Worm (Caenorhabditis elegans): ENCODE measurements around the gene Y14H12A.2.

The Y14H12A.2 gene

ce11 chrII:3968808-3969207, 20.7 kb downstream of the Y14H12A.2 start:
- TF ChIP-seq lin-15B (tag; optimal IDR thresholded peaks at IDR 0.05) (no peak), nfya-1 (tag; optimal IDR thresholded peaks at IDR 0.05; ENCODE audit: insufficient read depth) (no peak), pha-4 (tag; optimal IDR thresholded peaks at IDR 0.05) (no peak), lsy-12 (tag; optimal IDR thresholded peaks at IDR 0.05) (no peak), nhr-23 (tag; optimal IDR thresholded peaks at IDR 0.05) (no peak), sea-2 (GFP tag; optimal IDR thresholded peaks at IDR 0.05) (no peak), lin-39 (tag; optimal IDR thresholded peaks at IDR 0.05) (no peak), ZK546.5 (tag; optimal IDR thresholded peaks at IDR 0.05) (no peak), ztf-11 (tag; optimal IDR thresholded peaks at IDR 0.05) (no peak), nhr-12 (tag; optimal IDR thresholded peaks at IDR 0.05) (no peak), ceh-16 (tag; optimal IDR thresholded peaks at IDR 0.05) (no peak), unc-39 (tag; optimal IDR thresholded peaks at IDR 0.05) (no peak), fkh-2 (tag; optimal IDR thresholded peaks at IDR 0.05) (no peak), tbx-2 (tag; optimal IDR thresholded peaks at IDR 0.05) (no peak), nhr-28 (tag; optimal IDR thresholded peaks at IDR 0.05) (no peak), elt-3 (tag; optimal IDR thresholded peaks at IDR 0.05) (no peak), jun-1 (tag; optimal IDR thresholded peaks at IDR 0.05) (no peak), skn-1 (tag; optimal IDR thresholded peaks at IDR 0.05) (no peak)

ce11 chrII:3968070-3968469, 21.4 kb downstream of the Y14H12A.2 start:
- TF ChIP-seq eor-1 (tag; optimal IDR thresholded peaks at IDR 0.05): no peak
- no peak for TF ChIP-seq unc-62 (GFP tag; optimal IDR thresholded peaks at IDR 0.05)
- no peak for TF ChIP-seq egl-27 (tag; optimal IDR thresholded peaks at IDR 0.05)
- TF ChIP-seq snpc-4 (tag; optimal IDR thresholded peaks at IDR 0.05): no peak
- TF ChIP-seq nhr-11 (tag; optimal IDR thresholded peaks at IDR 0.05): no peak
- TF ChIP-seq unc-39 (tag; optimal IDR thresholded peaks at IDR 0.05): no peak
- TF ChIP-seq elt-3 (tag; optimal IDR thresholded peaks at IDR 0.05): no peak
- TF ChIP-seq lin-39 (tag; optimal IDR thresholded peaks at IDR 0.05): no peak
- TF ChIP-seq skn-1 (tag; optimal IDR thresholded peaks at IDR 0.05): no peak
- TF ChIP-seq nhr-237 (tag; optimal IDR thresholded peaks at IDR 0.05): no peak

- TF ChIP-seq ceh-82 (tag; optimal IDR thresholded peaks at IDR 0.05) (no peak), nhr-28 (tag; optimal IDR thresholded peaks at IDR 0.05) (no peak), ceh-9 (tag; optimal IDR thresholded peaks at IDR 0.05) (no peak), fkh-2 (tag; optimal IDR thresholded peaks at IDR 0.05) (no peak), skn-1 (tag; optimal IDR thresholded peaks at IDR 0.05) (no peak), ceh-28 (tag; optimal IDR thresholded peaks at IDR 0.05) (no peak), mdl-1 (tag; optimal IDR thresholded peaks at IDR 0.05) (no peak), nhr-11 (tag; optimal IDR thresholded peaks at IDR 0.05) (no peak), ztf-11 (tag; optimal IDR thresholded peaks at IDR 0.05) (no peak), elt-2 (tag; optimal IDR thresholded peaks at IDR 0.05) (no peak), lsy-12 (tag; optimal IDR thresholded peaks at IDR 0.05) (no peak), fkh-10 (GFP tag; optimal IDR thresholded peaks at IDR 0.05) (no peak), ZK546.5 (tag; optimal IDR thresholded peaks at IDR 0.05) (no peak)
These were observed 22.4 kb downstream of the Y14H12A.2 start for ce11 chrII:3967061-3967460.

DNA sequence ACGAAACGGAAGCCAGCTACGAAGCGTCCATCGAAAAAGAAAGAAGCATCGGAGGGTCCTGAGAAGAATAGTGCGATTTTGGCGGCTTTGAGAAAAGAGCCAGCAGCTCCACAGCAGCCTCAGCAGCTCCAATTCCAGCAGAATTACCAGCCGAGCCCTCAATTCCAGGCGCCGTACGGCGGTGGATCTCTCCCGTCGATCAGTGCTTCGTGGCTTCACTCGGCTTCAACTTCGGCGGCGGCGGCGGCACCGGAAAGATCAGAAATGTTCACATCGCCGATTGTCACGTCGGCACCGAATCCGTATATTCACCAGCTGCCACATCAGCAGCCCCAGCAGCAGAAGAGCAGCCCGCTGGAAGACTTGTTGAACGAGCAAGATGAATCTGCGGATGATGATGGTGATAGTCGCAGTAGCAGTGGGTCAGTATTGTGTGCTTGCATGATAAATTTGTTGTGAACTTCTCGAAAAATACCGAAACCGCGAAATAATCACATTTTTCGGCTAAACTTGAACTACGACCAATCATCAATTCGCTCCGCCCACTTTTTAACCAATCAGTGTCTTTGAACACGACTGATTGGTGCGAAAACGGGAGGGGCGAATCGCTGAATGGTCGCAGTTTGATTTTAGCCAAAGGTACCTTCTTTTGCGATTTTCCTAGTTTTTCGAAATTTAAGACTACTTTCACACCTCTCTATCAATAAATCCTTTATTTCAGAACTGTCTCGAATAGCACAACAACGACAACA, 23.6 kb downstream of the Y14H12A.2 start:
- TF ChIP-seq nfya-1 (tag; optimal IDR thresholded peaks at IDR 0.05; ENCODE audit: insufficient read depth): peak; percentile 95
- TF ChIP-seq hmg-11 (tag; optimal IDR thresholded peaks at IDR 0.05): no peak
- no peak for TF ChIP-seq skn-1 (tag; optimal IDR thresholded peaks at IDR 0.05)
- TF ChIP-seq daf-12 (tag; optimal IDR thresholded peaks at IDR 0.05): no peak
- no peak for TF ChIP-seq lin-39 (tag; optimal IDR thresholded peaks at IDR 0.05)

DNA sequence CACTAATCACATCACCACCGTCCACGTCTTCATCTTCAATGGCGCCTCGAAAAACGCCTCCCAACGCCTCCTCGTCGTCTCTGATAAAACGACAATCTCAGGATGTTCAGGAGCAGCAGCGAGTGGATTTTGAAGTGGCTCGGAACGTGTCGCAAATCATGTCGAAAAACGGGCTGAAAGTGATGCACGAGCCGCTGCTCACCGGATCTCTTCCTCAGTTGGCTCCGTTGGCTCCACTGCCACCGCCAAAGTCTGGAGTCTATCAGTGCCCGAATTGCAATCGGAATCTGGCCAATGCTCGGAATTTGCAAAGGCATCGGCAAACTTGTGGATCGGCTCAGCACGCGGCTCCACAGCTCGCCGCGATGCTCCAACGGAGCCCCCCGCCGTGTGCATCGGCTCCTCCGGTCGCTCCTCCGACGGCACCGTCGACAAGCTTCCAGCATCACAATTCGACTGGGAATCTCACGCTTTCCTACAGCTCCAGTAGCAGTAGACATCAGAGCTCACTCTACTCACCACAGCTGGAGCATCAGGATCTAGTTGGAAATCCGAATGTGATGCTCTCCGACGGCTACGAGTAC, 25.1 kb downstream of the Y14H12A.2 start:
- no peak for TF ChIP-seq ztf-4 (tag; optimal IDR thresholded peaks at IDR 0.05)
- no peak for TF ChIP-seq ztf-11 (tag; optimal IDR thresholded peaks at IDR 0.05)
- no peak for TF ChIP-seq nhr-25 (tag; optimal IDR thresholded peaks at IDR 0.05)
- TF ChIP-seq elt-3 (tag; optimal IDR thresholded peaks at IDR 0.05): no peak
- no peak for TF ChIP-seq nhr-12 (tag; optimal IDR thresholded peaks at IDR 0.05)
- no peak for TF ChIP-seq ceh-9 (tag; optimal IDR thresholded peaks at IDR 0.05)
- no peak for TF ChIP-seq lsy-12 (tag; optimal IDR thresholded peaks at IDR 0.05)
- no peak for TF ChIP-seq pha-4 (tag; optimal IDR thresholded peaks at IDR 0.05)
- no peak for TF ChIP-seq eor-1 (tag; optimal IDR thresholded peaks at IDR 0.05)
- no peak for TF ChIP-seq nhr-11 (tag; optimal IDR thresholded peaks at IDR 0.05)
- TF ChIP-seq nhr-76 (tag; optimal IDR thresholded peaks at IDR 0.05): no peak
- no peak for TF ChIP-seq ceh-82 (tag; optimal IDR thresholded peaks at IDR 0.05)
- TF ChIP-seq mml-1 (tag; optimal IDR thresholded peaks at IDR 0.05): no peak
- TF ChIP-seq egl-5 (tag; optimal IDR thresholded peaks at IDR 0.05): no peak
- TF ChIP-seq lin-39 (tag; optimal IDR thresholded peaks at IDR 0.05): no peak

Measured in whole organism, L3 larva.